Fruit fly (Drosophila melanogaster) whole organism, embryonic: ENCODE data around the gene Lamtor1.

ENCODE experiments used
- Bgb ChIP-seq: fragments of 200-800 bp; sonication (Bioruptor generic); IDR thresholded peaks from 2 replicates; pipeline ENCODE4 v1.3.6; 2022; ENCODE audit warnings: missing biosample characterization, missing genetic modification characterization; ENCODE audit not compliant: partially characterized antibody
- CG10274 ChIP-seq: fragments of 200-800 bp; sonication (Bioruptor generic); optimal IDR thresholded peaks from 3 replicates; lab custom pipeline; 2017; ENCODE audit warnings: missing biosample characterization, mild to moderate bottlenecking, missing genetic modification characterization
- CG11695 ChIP-seq: fragments of 200-800 bp; sonication (Bioruptor generic); IDR thresholded peaks from 3 replicates; pipeline ENCODE4 v1.3.6; 2022; ENCODE audit warnings: missing biosample characterization, missing genetic modification characterization
- CG12219 ChIP-seq: fragments of 200-800 bp; sonication (Bioruptor generic); optimal IDR thresholded peaks from 3 replicates; lab custom pipeline; 2018; ENCODE audit warnings: missing biosample characterization, mild to moderate bottlenecking, missing genetic modification characterization
- CG13123 ChIP-seq: fragments of 200-800 bp; sonication (Bioruptor generic); optimal IDR thresholded peaks from 2 replicates; lab custom pipeline; 2016; ENCODE audit warnings: missing biosample characterization, missing genetic modification characterization
- CG13424 ChIP-seq: fragments of 200-800 bp; sonication (Bioruptor generic); optimal IDR thresholded peaks from 2 replicates; lab custom pipeline; 2019; ENCODE audit warnings: missing biosample characterization, mild to moderate bottlenecking, missing genetic modification characterization, moderate library complexity
- CG13624 ChIP-seq: fragments of 200-800 bp; sonication (Bioruptor generic); optimal IDR thresholded peaks from 2 replicates; lab custom pipeline; 2016; ENCODE audit warnings: missing biosample characterization, missing genetic modification characterization
- CG1602 ChIP-seq: fragments of 200-800 bp; sonication (Bioruptor generic); optimal IDR thresholded peaks from 3 replicates; lab custom pipeline; 2016; ENCODE audit warnings: missing biosample characterization, missing genetic modification characterization
- CG16863 ChIP-seq: fragments of 200-800 bp; sonication (Bioruptor generic); optimal IDR thresholded peaks from 3 replicates; lab custom pipeline; 2016; ENCODE audit warnings: missing biosample characterization, missing genetic modification characterization
- CG17385 ChIP-seq: fragments of 200-800 bp; sonication (Bioruptor generic); optimal IDR thresholded peaks from 3 replicates; lab custom pipeline; 2018; ENCODE audit warnings: missing biosample characterization, mild to moderate bottlenecking, missing genetic modification characterization
- CG30403 ChIP-seq: fragments of 200-800 bp; sonication (Bioruptor generic); optimal IDR thresholded peaks from 3 replicates; lab custom pipeline; 2016; ENCODE audit warnings: missing biosample characterization, missing genetic modification characterization
- CG3065 ChIP-seq: fragments of 200-800 bp; sonication (Bioruptor generic); optimal IDR thresholded peaks from 2 replicates; lab custom pipeline; 2016; ENCODE audit warnings: missing biosample characterization, missing genetic modification characterization
- CG3407 ChIP-seq: fragments of 200-800 bp; sonication (Bioruptor generic); optimal IDR thresholded peaks from 2 replicates; lab custom pipeline; 2018; ENCODE audit warnings: missing biosample characterization, mild to moderate bottlenecking, missing genetic modification characterization
- CG5180 ChIP-seq: fragments of 200-800 bp; sonication (Bioruptor generic); optimal IDR thresholded peaks from 3 replicates; lab custom pipeline; 2017; ENCODE audit warnings: missing biosample characterization, missing genetic modification characterization, mild to moderate bottlenecking, moderate library complexity, missing genetic modification reagents
- CG7987 ChIP-seq: fragments of 200-800 bp; sonication (Bioruptor generic); optimal IDR thresholded peaks from 2 replicates; lab custom pipeline; 2018; ENCODE audit warnings: missing biosample characterization, mild to moderate bottlenecking, missing genetic modification characterization, moderate library complexity
- CG8359 ChIP-seq: fragments of 200-800 bp; sonication (Bioruptor generic); optimal IDR thresholded peaks from 2 replicates; lab custom pipeline; 2017; ENCODE audit warnings: missing biosample characterization, mild to moderate bottlenecking, missing genetic modification characterization, borderline replicate concordance
- CG8944 ChIP-seq: fragments of 200-800 bp; sonication (Bioruptor generic); optimal IDR thresholded peaks from 3 replicates; lab custom pipeline; 2016; ENCODE audit warnings: missing biosample characterization, missing genetic modification characterization
- CG9932 ChIP-seq: fragments of 200-800 bp; sonication (Bioruptor generic); IDR thresholded peaks from 2 replicates; pipeline ENCODE4 v1.3.6; 2022; ENCODE audit warnings: missing biosample characterization, missing genetic modification characterization
- CrebB ChIP-seq: fragments of 200-800 bp; sonication (Bioruptor generic); optimal IDR thresholded peaks from 3 replicates; lab custom pipeline; 2018; ENCODE audit warnings: missing biosample characterization, mild to moderate bottlenecking, missing genetic modification characterization
- ERR ChIP-seq: fragments of 200-800 bp; sonication (Bioruptor generic); optimal IDR thresholded peaks from 2 replicates; lab custom pipeline; 2016; ENCODE audit warnings: missing biosample characterization, missing genetic modification characterization
- H15 ChIP-seq: fragments of 200-800 bp; sonication (Bioruptor generic); IDR thresholded peaks from 3 replicates; pipeline ENCODE4 v1.3.6; 2022; ENCODE audit warnings: missing biosample characterization, missing genetic modification characterization
- Kr ChIP-seq: fragments of 200-800 bp; sonication (Bioruptor generic); optimal IDR thresholded peaks from 2 replicates; lab custom pipeline; 2017; ENCODE audit warnings: missing biosample characterization, mild to moderate bottlenecking, missing genetic modification characterization
- Lim3 ChIP-seq: fragments of 200-800 bp; sonication (Bioruptor generic); IDR thresholded peaks from 2 replicates; pipeline ENCODE4 v1.3.6; 2022; ENCODE audit warnings: missing biosample characterization, missing genetic modification characterization
- MBD-R2 ChIP-seq: fragments of 200-800 bp; sonication (Bioruptor generic); IDR thresholded peaks from 2 replicates; pipeline ENCODE4 v1.3.6; 2022; ENCODE audit warnings: missing biosample characterization, missing genetic modification characterization
- Med ChIP-seq: fragments of 200-800 bp; sonication (Bioruptor generic); peaks from one replicate; lab custom pipeline; 2016; ENCODE audit warnings: missing biosample characterization, missing genetic modification characterization, mild to moderate bottlenecking, inconsistent platforms, moderate library complexity
- Nf-YB ChIP-seq: fragments of 200-800 bp; sonication (Bioruptor generic); optimal IDR thresholded peaks from 3 replicates; lab custom pipeline; 2019; ENCODE audit warnings: missing biosample characterization, mild to moderate bottlenecking, missing genetic modification characterization, moderate library complexity
- Oli ChIP-seq: fragments of 200-800 bp; sonication (Bioruptor generic); optimal IDR thresholded peaks from 2 replicates; lab custom pipeline; 2018; ENCODE audit warnings: missing biosample characterization, mild to moderate bottlenecking, missing genetic modification characterization, moderate library complexity
- Ravus ChIP-seq: fragments of 200-800 bp; sonication (Bioruptor generic); IDR thresholded peaks from 2 replicates; pipeline ENCODE4 v1.3.6; 2022; ENCODE audit warnings: missing biosample characterization, missing genetic modification characterization
- Rx ChIP-seq: fragments of 200-800 bp; sonication (Bioruptor generic); IDR thresholded peaks from 2 replicates; pipeline ENCODE4 v1.3.6; 2022; ENCODE audit warnings: missing biosample characterization, missing genetic modification characterization
- Stat92E ChIP-seq, 3 experiments: fragments of >200 bp in 2 of 3; fragments of 200-800 bp in 1 of 3; sonication (Bioruptor generic) in 1 of 3; optimal IDR thresholded peaks; 2 replicates each; lab custom pipeline; 2017 to 2019; ENCODE audit warnings: missing biosample characterization in 3 of 3, missing genetic modification characterization in 3 of 3, mild to moderate bottlenecking in 1 of 3, moderate library complexity in 1 of 3
- Vsx1 ChIP-seq: fragments of 200-800 bp; sonication (Bioruptor generic); optimal IDR thresholded peaks from 2 replicates; lab custom pipeline; 2017; ENCODE audit warnings: missing biosample characterization, mild to moderate bottlenecking, missing genetic modification characterization, missing genetic modification reagents
- Xrp1 ChIP-seq: fragments of 200-800 bp; sonication (Bioruptor generic); IDR thresholded peaks from 2 replicates; pipeline ENCODE4 v1.3.6; 2022; ENCODE audit warnings: missing biosample characterization, missing genetic modification characterization
- ara ChIP-seq: fragments of 200-800 bp; sonication (Bioruptor generic); IDR thresholded peaks from 2 replicates; pipeline ENCODE4 v1.3.6; 2022; ENCODE audit warnings: missing biosample characterization, missing genetic modification characterization
- dm ChIP-seq: fragments of 200-800 bp; sonication (Bioruptor generic); optimal IDR thresholded peaks from 3 replicates; lab custom pipeline; 2016; ENCODE audit warnings: missing biosample characterization, missing genetic modification characterization
- dmrt99B ChIP-seq: fragments of 200-800 bp; sonication (Bioruptor generic); optimal IDR thresholded peaks from 2 replicates; lab custom pipeline; 2018; ENCODE audit warnings: missing biosample characterization, mild to moderate bottlenecking, missing genetic modification characterization, moderate library complexity
- fu2 ChIP-seq: fragments of 200-800 bp; sonication (Bioruptor generic); optimal IDR thresholded peaks from 2 replicates; lab custom pipeline; 2016; ENCODE audit warnings: missing biosample characterization, missing genetic modification characterization
- ham ChIP-seq: fragments of 200-800 bp; sonication (Bioruptor generic); IDR thresholded peaks from 2 replicates; pipeline ENCODE4 v1.3.6; 2022; ENCODE audit warnings: missing biosample characterization, missing genetic modification characterization
- inv ChIP-seq: fragments of 200-800 bp; sonication (Bioruptor generic); IDR thresholded peaks from 2 replicates; pipeline ENCODE4 v1.3.6; 2022; ENCODE audit warnings: missing biosample characterization, missing genetic modification characterization; ENCODE audit not compliant: partially characterized antibody
- lilli ChIP-seq: fragments of 200-800 bp; sonication (Bioruptor generic); optimal IDR thresholded peaks from 3 replicates; lab custom pipeline; 2016; ENCODE audit warnings: missing biosample characterization, missing genetic modification characterization
- mam ChIP-seq: fragments of 200-800 bp; sonication (Bioruptor generic); optimal IDR thresholded peaks from 3 replicates; lab custom pipeline; 2016; ENCODE audit warnings: missing biosample characterization, missing genetic modification characterization
- nom ChIP-seq: fragments of 200-800 bp; sonication (Bioruptor generic); optimal IDR thresholded peaks from 2 replicates; lab custom pipeline; 2017; ENCODE audit warnings: missing biosample characterization, missing genetic modification characterization, mild to moderate bottlenecking, moderate library complexity, missing genetic modification reagents
- prd ChIP-seq, 3 experiments: fragments of >200 bp in 2 of 3; fragments of 200-800 bp in 1 of 3; sonication (Bioruptor generic) in 1 of 3; optimal IDR thresholded peaks in 2 of 3; IDR thresholded peaks in 1 of 3; 2 replicates in 2 of 3; 3 replicates in 1 of 3; pipeline versions ENCODE4 v1.3.6 to Lab custom; 2017 to 2022; ENCODE audit warnings: missing biosample characterization in 1 of 3, missing genetic modification characterization in 1 of 3
- ranshi ChIP-seq: fragments of 200-800 bp; sonication (Bioruptor generic); IDR thresholded peaks from 2 replicates; pipeline ENCODE4 v1.3.6; 2022; ENCODE audit warnings: missing biosample characterization, missing genetic modification characterization
- sens ChIP-seq: fragments of 200-800 bp; sonication (Bioruptor generic); peaks from one replicate; lab custom pipeline; 2016; ENCODE audit warnings: missing biosample characterization, missing genetic modification characterization
- sim ChIP-seq: fragments of 200-800 bp; sonication (Bioruptor generic); IDR thresholded peaks from 2 replicates; pipeline ENCODE4 v1.3.6; 2022; ENCODE audit warnings: missing biosample characterization, missing genetic modification characterization
- tin ChIP-seq: fragments of 200-800 bp; sonication (Bioruptor generic); optimal IDR thresholded peaks from 3 replicates; lab custom pipeline; 2016; ENCODE audit warnings: missing biosample characterization, missing genetic modification characterization
- tup ChIP-seq: fragments of 200-800 bp; sonication (Bioruptor generic); optimal IDR thresholded peaks from 2 replicates; lab custom pipeline; 2016; ENCODE audit warnings: missing biosample characterization, mild to moderate bottlenecking, missing genetic modification characterization, moderate library complexity
- zfh1 ChIP-seq: fragments of 200-800 bp; sonication (Bioruptor generic); IDR thresholded peaks from 3 replicates; pipeline ENCODE4 v1.3.6; 2022; ENCODE audit warnings: missing biosample characterization, missing genetic modification characterization

Lamtor1 gene

DNA sequence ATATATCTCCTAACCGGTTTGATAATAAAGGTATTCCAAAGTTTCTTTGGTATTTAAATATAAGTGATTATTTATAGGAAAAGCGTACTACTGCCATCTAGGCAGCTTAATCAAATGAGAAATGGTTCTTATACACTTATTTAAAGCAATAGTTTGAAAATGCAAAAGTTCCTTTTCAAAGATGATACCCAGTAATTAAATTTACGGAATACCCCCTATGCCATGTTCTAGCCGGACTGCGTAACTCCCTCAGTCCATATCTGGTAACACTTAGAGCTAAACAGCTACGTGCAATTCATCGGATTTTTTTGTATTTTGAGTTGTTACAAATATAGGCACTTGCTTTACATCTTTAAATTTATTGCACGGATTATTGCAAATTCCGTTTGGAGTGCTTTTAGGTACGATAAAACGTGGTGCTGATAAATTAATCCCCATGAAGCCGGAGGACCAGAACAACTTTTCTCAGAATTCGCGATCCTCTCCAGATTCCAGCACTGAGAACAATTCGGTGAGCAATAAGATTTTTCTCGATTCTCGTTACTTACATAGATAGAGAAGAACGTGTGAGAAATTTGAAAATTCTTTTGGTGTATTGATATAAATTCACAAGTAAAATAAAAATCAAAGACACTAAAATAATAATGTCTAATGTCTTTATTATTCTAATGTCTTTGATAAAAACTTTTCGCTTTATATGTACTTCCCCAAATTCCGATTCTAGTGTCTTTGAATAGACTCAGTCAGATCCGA lies 26.2 kb downstream of the Lamtor1 start, which contains the start of gene CG7668 (continued):
- TF ChIP-seq CG5180 (GFP tag; lab: Kevin White, UChicago) (peak; percentile 78), Stat92E (GFP tag; optimal IDR thresholded peaks at IDR 0.05; lab: Kevin White, UChicago) (peak in 1 of 3 experiments; percentile 79), CG3407 (peak; percentile 76), Nf-YB (GFP tag; lab: Kevin White, UChicago) (peak; percentile 80), CG17385 (GFP tag; lab: Kevin White, UChicago) (peak; percentile 84), nom (peak; percentile 87), tup (GFP tag; lab: Kevin White, UChicago) (peak; percentile 23), ERR (GFP tag; lab: Kevin White, UChicago) (peak; percentile 65), MBD-R2 (peak; percentile 76), CG8944 (GFP tag; lab: Kevin White, UChicago) (peak; percentile 87), CG1602 (GFP tag; lab: Kevin White, UChicago) (peak; percentile 92), Oli (tag; lab: Kevin White, UChicago) (peak; percentile 89), tin (GFP tag; lab: Kevin White, UChicago) (peak; percentile 87), CG30403 (GFP tag; lab: Kevin White, UChicago) (peak; percentile 90), dmrt99B (tag; lab: Kevin White, UChicago) (peak; percentile 89), Ravus (GFP tag; lab: Robert Waterston, UW) (peak; percentile 50; the same call in 1 of the 2 replicates), Xrp1 (GFP tag; lab: Robert Waterston, UW) (peak; percentile 93), CG13624 (GFP tag; lab: Kevin White, UChicago) (peak; percentile 83), lilli (GFP tag; lab: Kevin White, UChicago) (peak; percentile 90), sens (peak; percentile 99), H15 (peak; percentile 85; the same call in 2 of the 3 replicates), fu2 (GFP tag; lab: Kevin White, UChicago) (peak; percentile 81), dm (GFP tag; lab: Kevin White, UChicago) (peak; percentile 78), Lim3 (GFP tag; lab: Robert Waterston, UW) (no peak; the same call in 1 of the 2 replicates), ranshi (GFP tag; lab: Robert Waterston, UW) (peak; percentile 91; the same call in 1 of the 2 replicates), Kr (no peak), ham (GFP tag; lab: Robert Waterston, UW) (no peak), CG12219 (GFP tag; lab: Kevin White, UChicago) (peak; percentile 87), CG13424 (peak; percentile 93), zfh1 (GFP tag; lab: Robert Waterston, UW) (peak; percentile 94), CG16863 (GFP tag; lab: Kevin White, UChicago) (peak; percentile 88), CG13123 (GFP tag; lab: Kevin White, UChicago) (peak; percentile 81), mam (GFP tag; lab: Kevin White, UChicago) (peak; percentile 89), inv (no peak), CG3065 (GFP tag; lab: Kevin White, UChicago) (peak; percentile 59), Vsx1 (GFP tag; lab: Kevin White, UChicago) (peak; percentile 81), CG9932 (GFP tag; lab: Robert Waterston, UW) (no peak; the same call in none of the 2 replicates), sim (peak; percentile 90), CG7987 (GFP tag; lab: Kevin White, UChicago) (peak; percentile 86), CG11695 (GFP tag; lab: Robert Waterston, UW) (peak; percentile 93), Med (GFP tag; lab: Kevin White, UChicago) (peak; percentile 97), Bgb (GFP tag; lab: Robert Waterston, UW) (no peak), Rx (GFP tag; lab: Robert Waterston, UW) (peak; percentile 89), CG8359 (GFP tag; lab: Kevin White, UChicago) (peak; percentile 67), ara (GFP tag; lab: Robert Waterston, UW) (no peak; the same call in 1 of the 2 replicates), CG10274 (GFP tag; lab: Kevin White, UChicago) (peak; percentile 47), prd (optimal IDR thresholded peaks at IDR 0.05; lab: Kevin White, UChicago) (no peak), prd (GFP tag; IDR thresholded peaks at IDR 0.05; lab: Robert Waterston, UW) (peak; percentile 92), CrebB (tag; lab: Kevin White, UChicago) (peak; percentile 87)
